Fruit fly (Drosophila melanogaster) whole organism, embryonic: ENCODE measurements around the gene Gpdh1.
A peak's percentile ranks its signal among the peaks of the same experiment; 100 is the strongest.

Experiments
- C15 ChIP-seq: fragments of 200-800 bp; sonication (Bioruptor generic); IDR thresholded peaks from 3 replicates; pipeline ENCODE4 v1.3.6; 2022; ENCODE audit warnings: missing biosample characterization, missing genetic modification characterization
- CG10209 ChIP-seq: fragments of 200-800 bp; sonication (Bioruptor generic); optimal IDR thresholded peaks from 3 replicates; lab custom pipeline; 2017; ENCODE audit warnings: missing biosample characterization, mild to moderate bottlenecking, missing genetic modification characterization, missing genetic modification reagents
- CG10267 ChIP-seq: fragments of 200-800 bp; sonication (Bioruptor generic); optimal IDR thresholded peaks from 2 replicates; lab custom pipeline; 2018; ENCODE audit warnings: missing biosample characterization, mild to moderate bottlenecking, missing genetic modification characterization, moderate library complexity
- CG12155 ChIP-seq: fragments of 200-800 bp; sonication (Bioruptor generic); optimal IDR thresholded peaks from 3 replicates; lab custom pipeline; 2016; ENCODE audit warnings: missing biosample characterization, missing genetic modification characterization
- CG12769 ChIP-seq: fragments of 200-800 bp; sonication (Bioruptor generic); optimal IDR thresholded peaks from 2 replicates; lab custom pipeline; 2019; ENCODE audit warnings: missing biosample characterization, mild to moderate bottlenecking, missing genetic modification characterization, moderate library complexity
- CG1529 ChIP-seq: fragments of 200-800 bp; sonication (Bioruptor generic); optimal IDR thresholded peaks from 3 replicates; lab custom pipeline; 2018; ENCODE audit warnings: missing biosample characterization, missing genetic modification characterization
- CG15479 ChIP-seq: fragments of 200-800 bp; sonication (Bioruptor generic); optimal IDR thresholded peaks from 3 replicates; lab custom pipeline; 2019; ENCODE audit warnings: missing biosample characterization, mild to moderate bottlenecking, missing genetic modification characterization, moderate library complexity
- CG16863 ChIP-seq: fragments of 200-800 bp; sonication (Bioruptor generic); optimal IDR thresholded peaks from 3 replicates; lab custom pipeline; 2016; ENCODE audit warnings: missing biosample characterization, missing genetic modification characterization
- CG18011 ChIP-seq: fragments of 200-800 bp; sonication (Bioruptor generic); optimal IDR thresholded peaks from 2 replicates; lab custom pipeline; 2017; ENCODE audit warnings: missing biosample characterization, missing genetic modification characterization, mild to moderate bottlenecking, moderate library complexity, missing genotype
- CG34376 ChIP-seq: fragments of 200-800 bp; sonication (Bioruptor generic); optimal IDR thresholded peaks from 2 replicates; lab custom pipeline; 2018; ENCODE audit warnings: missing biosample characterization, mild to moderate bottlenecking, missing genetic modification characterization
- CG34422 ChIP-seq: fragments of 200-800 bp; sonication (Bioruptor generic); IDR thresholded peaks from 3 replicates; pipeline ENCODE4 v1.3.6; 2022; ENCODE audit warnings: missing biosample characterization, missing genetic modification characterization
- CG3726 ChIP-seq: fragments of 200-800 bp; sonication (Bioruptor generic); IDR thresholded peaks from 3 replicates; pipeline ENCODE4, ENCODE4 v1.3.6; 2022; ENCODE audit warnings: missing biosample characterization, missing genetic modification characterization
- CG3995 ChIP-seq: fragments of 200-800 bp; sonication (Bioruptor generic); optimal IDR thresholded peaks from 3 replicates; lab custom pipeline; 2016; ENCODE audit warnings: missing biosample characterization, missing genetic modification characterization
- CG4282 ChIP-seq: fragments of 200-800 bp; sonication (Bioruptor generic); optimal IDR thresholded peaks from 2 replicates; lab custom pipeline; 2016; ENCODE audit warnings: missing biosample characterization, missing genetic modification characterization
- CG4854 ChIP-seq: fragments of 200-800 bp; sonication (Bioruptor generic); optimal IDR thresholded peaks from 2 replicates; lab custom pipeline; 2016; ENCODE audit warnings: missing biosample characterization, missing genetic modification characterization, inconsistent platforms
- CG5245 ChIP-seq: fragments of 200-800 bp; sonication (Bioruptor generic); optimal IDR thresholded peaks from 3 replicates; lab custom pipeline; 2016; ENCODE audit warnings: missing biosample characterization, missing genetic modification characterization
- CG8944 ChIP-seq: fragments of 200-800 bp; sonication (Bioruptor generic); optimal IDR thresholded peaks from 3 replicates; lab custom pipeline; 2016; ENCODE audit warnings: missing biosample characterization, missing genetic modification characterization
- Dfd ChIP-seq, 2 experiments: fragments of >200 bp; optimal IDR thresholded peaks; 2 replicates each; lab custom pipeline; 2017; ENCODE audit warnings: missing biosample characterization in 2 of 2, missing genetic modification characterization in 2 of 2
- Doc3 ChIP-seq: fragments of 200-800 bp; sonication (Bioruptor generic); IDR thresholded peaks from 3 replicates; pipeline ENCODE4 v1.3.6; 2022; ENCODE audit warnings: missing biosample characterization, missing genetic modification characterization; ENCODE audit not compliant: partially characterized antibody
- Elba2 ChIP-seq: fragments of 200-800 bp; sonication (Bioruptor generic); optimal IDR thresholded peaks from 3 replicates; lab custom pipeline; 2016; ENCODE audit warnings: missing biosample characterization, missing genetic modification characterization
- Hey ChIP-seq: fragments of 200-800 bp; sonication (Bioruptor generic); optimal IDR thresholded peaks from 3 replicates; lab custom pipeline; 2018; ENCODE audit warnings: missing biosample characterization, mild to moderate bottlenecking, missing genetic modification characterization
- HmgD ChIP-seq: fragments of 200-800 bp; sonication (Bioruptor generic); optimal IDR thresholded peaks from 3 replicates; lab custom pipeline; 2016; ENCODE audit warnings: missing biosample characterization, missing genetic modification characterization
- Med ChIP-seq: fragments of 200-800 bp; sonication (Bioruptor generic); peaks from one replicate; lab custom pipeline; 2016; ENCODE audit warnings: missing biosample characterization, missing genetic modification characterization, mild to moderate bottlenecking, inconsistent platforms, moderate library complexity
- Pdp1 ChIP-seq, 2 experiments: fragments of 200-800 bp; sonication (Bioruptor generic); optimal IDR thresholded peaks; 3 replicates each; lab custom pipeline; 2016; ENCODE audit warnings: missing biosample characterization in 2 of 2, missing genetic modification characterization in 2 of 2, mild to moderate bottlenecking in 1 of 2, moderate library complexity in 1 of 2
- Side ChIP-seq: fragments of 200-800 bp; sonication (Bioruptor generic); optimal IDR thresholded peaks from 2 replicates; lab custom pipeline; 2016; ENCODE audit warnings: missing biosample characterization, missing genetic modification characterization
- Sox102F ChIP-seq: fragments of 200-800 bp; sonication (Bioruptor generic); optimal IDR thresholded peaks from 2 replicates; lab custom pipeline; 2018; ENCODE audit warnings: missing biosample characterization, mild to moderate bottlenecking, missing genetic modification characterization, moderate library complexity
- Ssrp ChIP-seq: fragments of 200-800 bp; sonication (Bioruptor generic); optimal IDR thresholded peaks from 2 replicates; lab custom pipeline; 2018; ENCODE audit warnings: missing biosample characterization, mild to moderate bottlenecking, missing genetic modification characterization, moderate library complexity
- Xrp1 ChIP-seq: fragments of 200-800 bp; sonication (Bioruptor generic); IDR thresholded peaks from 2 replicates; pipeline ENCODE4 v1.3.6; 2022; ENCODE audit warnings: missing biosample characterization, missing genetic modification characterization
- cg ChIP-seq: fragments of 200-800 bp; sonication (Bioruptor generic); optimal IDR thresholded peaks from 3 replicates; lab custom pipeline; 2019; ENCODE audit warnings: missing biosample characterization, mild to moderate bottlenecking, missing genetic modification characterization, moderate library complexity
- en ChIP-seq: fragments of 200-800 bp; sonication (Bioruptor generic); optimal IDR thresholded peaks from 2 replicates; lab custom pipeline; 2016; ENCODE audit warnings: missing biosample characterization, missing genetic modification characterization
- exex ChIP-seq: fragments of 200-800 bp; sonication (Bioruptor generic); optimal IDR thresholded peaks from 4 replicates; lab custom pipeline; 2018; ENCODE audit warnings: missing biosample characterization, mild to moderate bottlenecking, missing genetic modification characterization, moderate library complexity
- gcm ChIP-seq: fragments of 200-800 bp; sonication (Bioruptor generic); optimal IDR thresholded peaks from 2 replicates; lab custom pipeline; 2019; ENCODE audit warnings: missing biosample characterization, mild to moderate bottlenecking, missing genetic modification characterization, moderate library complexity
- grn ChIP-seq: fragments of 200-800 bp; sonication (Bioruptor generic); optimal IDR thresholded peaks from 3 replicates; lab custom pipeline; 2017; ENCODE audit warnings: missing biosample characterization, missing genetic modification characterization
- gsb-n ChIP-seq: fragments of 200-800 bp; sonication (Bioruptor generic); optimal IDR thresholded peaks from 3 replicates; lab custom pipeline; 2018; ENCODE audit warnings: missing biosample characterization, mild to moderate bottlenecking, missing genetic modification characterization
- kay ChIP-seq: fragments of 200-800 bp; sonication (Bioruptor generic); optimal IDR thresholded peaks from 2 replicates; lab custom pipeline; 2016; ENCODE audit warnings: missing biosample characterization, missing genetic modification characterization
- mirr ChIP-seq: fragments of 200-800 bp; sonication (Bioruptor generic); optimal IDR thresholded peaks from 3 replicates; lab custom pipeline; 2018; ENCODE audit warnings: missing biosample characterization, mild to moderate bottlenecking, missing genetic modification characterization
- mld ChIP-seq: fragments of 200-800 bp; sonication (Bioruptor generic); IDR thresholded peaks from 3 replicates; pipeline ENCODE4 v1.3.6; 2022; ENCODE audit warnings: missing biosample characterization, missing genetic modification characterization; ENCODE audit not compliant: partially characterized antibody
- prd ChIP-seq, 3 experiments: fragments of >200 bp in 2 of 3; fragments of 200-800 bp in 1 of 3; sonication (Bioruptor generic) in 1 of 3; optimal IDR thresholded peaks in 2 of 3; IDR thresholded peaks in 1 of 3; 2 replicates in 2 of 3; 3 replicates in 1 of 3; pipeline versions ENCODE4 v1.3.6 to Lab custom; 2017 to 2022; ENCODE audit warnings: missing biosample characterization in 1 of 3, missing genetic modification characterization in 1 of 3
- pros ChIP-seq: fragments of 200-800 bp; sonication (Bioruptor generic); optimal IDR thresholded peaks from 3 replicates; lab custom pipeline; 2019; ENCODE audit warnings: missing biosample characterization, mild to moderate bottlenecking, missing genetic modification characterization, moderate library complexity
- shn ChIP-seq: fragments of 200-800 bp; sonication (Bioruptor generic); optimal IDR thresholded peaks from 3 replicates; lab custom pipeline; 2016; ENCODE audit warnings: missing biosample characterization, missing genetic modification characterization
- slbo ChIP-seq: fragments of 200-800 bp; sonication (Bioruptor generic); IDR thresholded peaks from 2 replicates; pipeline ENCODE4 v1.3.6; 2022; ENCODE audit warnings: missing biosample characterization, missing genetic modification characterization
- stwl ChIP-seq: fragments of 200-800 bp; sonication (Bioruptor generic); optimal IDR thresholded peaks from 3 replicates; lab custom pipeline; 2018; ENCODE audit warnings: missing biosample characterization, mild to moderate bottlenecking, missing genetic modification characterization, moderate library complexity
- sug ChIP-seq: fragments of 200-800 bp; optimal IDR thresholded peaks from 2 replicates; lab custom pipeline; 2019; ENCODE audit warnings: missing biosample characterization, mild to moderate bottlenecking, missing genetic modification characterization, moderate library complexity
- trem ChIP-seq: fragments of 200-800 bp; optimal IDR thresholded peaks from 3 replicates; lab custom pipeline; 2019; ENCODE audit warnings: missing biosample characterization, mild to moderate bottlenecking, missing genetic modification characterization, moderate library complexity
- zen ChIP-seq: fragments of 200-800 bp; sonication (Bioruptor generic); optimal IDR thresholded peaks from 3 replicates; lab custom pipeline; 2018; ENCODE audit warnings: missing biosample characterization, mild to moderate bottlenecking, missing genetic modification characterization, moderate library complexity
- zen2 ChIP-seq: fragments of 200-800 bp; sonication (Bioruptor generic); IDR thresholded peaks from 3 replicates; pipeline ENCODE4 v1.3.6; 2022; ENCODE audit warnings: missing biosample characterization, missing genetic modification characterization; ENCODE audit not compliant: partially characterized antibody
- zfh2 ChIP-seq: fragments of 200-800 bp; sonication (Bioruptor generic); optimal IDR thresholded peaks from 2 replicates; lab custom pipeline; 2016; ENCODE audit warnings: missing biosample characterization, missing genetic modification characterization

The Gpdh1 gene

dm6 chr2L:5986940-5987339 is 43.5 kb downstream of the Gpdh1 start:
- TF ChIP-seq Ssrp (tag; lab: Kevin White, UChicago) = no peak
- peak; percentile 32 for TF ChIP-seq CG18011 (GFP tag; lab: Kevin White, UChicago)
- TF ChIP-seq Hey (tag; lab: Kevin White, UChicago) = peak; percentile 40
- TF ChIP-seq CG12769 (tag; lab: Kevin White, UChicago) = no peak
- peak in 1 of 2 experiments; percentile 47 for TF ChIP-seq Pdp1 (GFP tag; optimal IDR thresholded peaks at IDR 0.05; lab: Kevin White, UChicago)
- no peak for TF ChIP-seq Dfd (GFP tag; optimal IDR thresholded peaks at IDR 0.05; lab: Kevin White, UChicago)
- TF ChIP-seq Elba2 (GFP tag; lab: Kevin White, UChicago) = no peak
- peak; percentile 31 for TF ChIP-seq mirr (GFP tag; lab: Kevin White, UChicago)
- peak; percentile 28 for TF ChIP-seq kay (GFP tag; lab: Kevin White, UChicago)
- peak; percentile 73 for TF ChIP-seq CG10267 (tag; lab: Kevin White, UChicago)
- peak; percentile 30 for TF ChIP-seq stwl (tag; lab: Kevin White, UChicago)
- TF ChIP-seq CG3995 (GFP tag; lab: Kevin White, UChicago) = peak; percentile 85
- peak; percentile 72 for TF ChIP-seq gsb-n (tag; lab: Kevin White, UChicago)
- TF ChIP-seq CG4854 (GFP tag; lab: Kevin White, UChicago) = no peak
- TF ChIP-seq exex (tag; lab: Kevin White, UChicago) = peak; percentile 87
- TF ChIP-seq CG1529 (GFP tag; lab: Kevin White, UChicago) = peak; percentile 86
- peak; percentile 51 for TF ChIP-seq Med (GFP tag; lab: Kevin White, UChicago)
- TF ChIP-seq pros = peak; percentile 1
- TF ChIP-seq CG34376 = peak; percentile 75
- peak; percentile 15 for TF ChIP-seq CG4282 (GFP tag; lab: Kevin White, UChicago)
- no peak for TF ChIP-seq zfh2 (GFP tag; lab: Kevin White, UChicago)
- peak; percentile 4 for TF ChIP-seq CG15479
- TF ChIP-seq zen (tag; lab: Kevin White, UChicago) = no peak
- TF ChIP-seq sug (tag; lab: Kevin White, UChicago) = peak; percentile 27
- peak; percentile 21 for TF ChIP-seq cg
- TF ChIP-seq, all 482 proteins: peak for 18

DNA sequence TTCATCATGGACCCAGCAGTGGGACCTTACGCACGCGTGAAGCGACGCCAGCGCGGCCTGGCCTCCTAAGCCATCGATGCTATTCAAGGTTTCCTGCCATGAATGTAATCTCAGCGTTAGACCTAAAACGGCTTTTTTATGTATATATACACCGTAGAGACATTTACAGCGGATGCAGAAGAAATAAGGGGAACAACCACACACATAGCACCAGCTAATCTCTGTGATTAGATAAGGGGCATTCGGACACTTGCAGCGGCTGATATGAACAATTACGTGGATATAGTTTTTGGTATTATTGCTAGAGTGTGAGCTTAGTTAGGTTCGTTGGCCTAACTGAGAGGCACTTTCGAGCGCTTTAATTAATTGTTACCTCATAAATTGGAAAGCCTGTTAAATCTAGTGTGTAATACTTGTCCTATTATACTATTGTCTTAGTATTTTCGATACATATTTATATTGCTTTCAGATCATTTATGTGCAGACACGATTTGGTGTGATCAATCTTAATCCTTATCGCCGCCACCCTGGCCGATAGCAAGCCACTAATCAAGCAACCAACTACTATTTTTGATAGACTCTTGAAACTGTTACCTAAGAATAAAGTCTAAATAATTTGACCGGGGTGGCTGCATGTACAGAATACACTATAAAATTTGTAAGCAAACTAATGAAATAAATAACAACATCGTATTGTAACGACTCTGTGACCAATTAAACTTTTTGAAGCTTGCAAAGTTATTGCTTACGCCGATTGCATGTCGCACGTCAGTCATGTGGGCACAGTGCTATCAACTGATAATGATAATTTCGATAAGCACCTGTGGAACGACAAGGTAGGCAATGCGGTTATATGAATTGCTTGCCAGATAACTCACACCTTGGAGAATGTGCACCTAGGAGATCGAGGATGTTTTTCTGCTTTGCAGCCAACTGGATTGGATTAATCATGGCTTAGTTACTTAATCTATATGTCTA is 45.0 kb downstream of the Gpdh1 start:
- TF ChIP-seq CG12155 = no peak
- TF ChIP-seq CG16863 (GFP tag; lab: Kevin White, UChicago) = no peak
- no peak for TF ChIP-seq zen (tag; lab: Kevin White, UChicago)
- TF ChIP-seq HmgD (GFP tag; lab: Kevin White, UChicago) = no peak
- no peak for TF ChIP-seq CG10209 (GFP tag; lab: Kevin White, UChicago)
- TF ChIP-seq shn (GFP tag; lab: Kevin White, UChicago) = no peak
- peak; percentile 98 for TF ChIP-seq Hey (tag; lab: Kevin White, UChicago)
- no peak for TF ChIP-seq prd (optimal IDR thresholded peaks at IDR 0.05; lab: Kevin White, UChicago)
- TF ChIP-seq prd (GFP tag; IDR thresholded peaks at IDR 0.05; lab: Robert Waterston, UW) = no peak
- no peak for TF ChIP-seq Side (GFP tag; lab: Kevin White, UChicago)
- no peak for TF ChIP-seq Xrp1 (GFP tag; lab: Robert Waterston, UW)
- no peak for TF ChIP-seq CG4282 (GFP tag; lab: Kevin White, UChicago)
- no peak for TF ChIP-seq CG8944 (GFP tag; lab: Kevin White, UChicago)
- TF ChIP-seq en = no peak
- no peak for TF ChIP-seq trem (tag; lab: Kevin White, UChicago)
- no peak for TF ChIP-seq Doc3 (GFP tag; lab: Robert Waterston, UW)
- TF ChIP-seq zen2 (GFP tag; lab: Robert Waterston, UW) = no peak
- TF ChIP-seq CG3726 (GFP tag; lab: Robert Waterston, UW) = no peak
- TF ChIP-seq C15 = no peak
- no peak for TF ChIP-seq CG5245 (GFP tag; lab: Kevin White, UChicago)
- no peak for TF ChIP-seq mld (GFP tag; lab: Robert Waterston, UW)
- TF ChIP-seq CG34422 (GFP tag; lab: Robert Waterston, UW) = no peak
- TF ChIP-seq grn (GFP tag; lab: Kevin White, UChicago) = peak; percentile 80
- TF ChIP-seq Sox102F = no peak
- TF ChIP-seq slbo (GFP tag; lab: Robert Waterston, UW) = no peak
- TF ChIP-seq gcm (GFP tag; lab: Kevin White, UChicago) = no peak
